Fruit fly (Drosophila melanogaster): ENCODE data around the gene Seipin.
"Not testable (repeated sequence)": the region's sequence is repeated elsewhere in the genome, so short reads cannot be mapped to it uniquely, and the experiment has no call there.

DNA sequence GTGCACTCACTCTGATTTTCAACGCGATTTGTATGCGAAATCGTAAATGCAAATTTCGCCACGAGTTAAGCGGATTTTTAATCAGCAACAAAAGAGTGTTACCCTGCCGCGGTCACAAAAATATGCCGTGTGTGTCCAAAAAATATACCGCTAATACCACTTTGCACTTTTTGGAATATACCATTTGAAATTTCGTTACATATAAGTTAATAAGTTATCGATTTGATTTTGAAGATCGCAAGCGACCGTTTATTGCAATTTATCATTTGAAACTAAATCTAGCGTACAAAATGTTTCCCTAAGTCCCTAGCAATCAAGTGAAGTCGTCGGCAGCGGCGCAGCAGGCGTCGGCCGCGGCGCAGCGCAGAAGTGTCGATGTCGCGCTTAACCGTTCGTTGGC lies 9.4 kb upstream of the Seipin start, which contains the start of gene eIF3g1:
- TF ChIP-seq sage (GFP tag; optimal IDR thresholded peaks at IDR 0.05); Abd-B (GFP tag; optimal IDR thresholded peaks at IDR 0.05); Hr78 (GFP tag; optimal IDR thresholded peaks at IDR 0.05); br (GFP tag; optimal IDR thresholded peaks at IDR 0.05); HLH106 (tag; optimal IDR thresholded peaks at IDR 0.05); ey (GFP tag; optimal IDR thresholded peaks at IDR 0.05): not testable (repeated sequence)
